Worm (Caenorhabditis elegans) whole organism, L1 larva: ENCODE measurements around the gene cyp-35A3.

Experiments used
- C04F5.9 ChIP-seq: sonication (generic microtip); optimal IDR thresholded peaks from 2 replicates; lab custom pipeline; 2016; ENCODE audit warnings: missing genetic modification characterization, missing compliant biosample characterization
- C16A3.4 ChIP-seq: fragments of 150-350 bp; optimal IDR thresholded peaks from 2 replicates; lab custom pipeline; 2014; ENCODE audit warnings: missing biosample characterization, missing genetic modification characterization
- C34B4.2 ChIP-seq: sonication (generic microtip); optimal IDR thresholded peaks from 2 replicates; lab custom pipeline; 2017; ENCODE audit warnings: mild to moderate bottlenecking, missing genetic modification characterization, missing compliant biosample characterization
- Y116A8C.19 ChIP-seq: sonication (generic microtip); optimal IDR thresholded peaks from 2 replicates; lab custom pipeline; 2016; ENCODE audit warnings: missing compliant biosample characterization, missing genetic modification characterization, borderline replicate concordance
- alr-1 ChIP-seq: fragments of 200-800 bp; sonication (Bioruptor generic); optimal IDR thresholded peaks from 2 replicates; lab custom pipeline; 2018; ENCODE audit warnings: borderline replicate concordance, mild to moderate bottlenecking, missing genetic modification characterization, missing compliant biosample characterization
- ama-1 ChIP-seq: fragments of 150-350 bp; optimal IDR thresholded peaks from 2 replicates; lab custom pipeline; 2014
- blmp-1 ChIP-seq: fragments of 150-350 bp; optimal IDR thresholded peaks from 2 replicates; lab custom pipeline; 2014; ENCODE audit warnings: missing biosample characterization, missing genetic modification characterization
- ceh-8 ChIP-seq: fragments of 200-800 bp; sonication (Bioruptor generic); optimal IDR thresholded peaks from 2 replicates; lab custom pipeline; 2018; ENCODE audit warnings: mild to moderate bottlenecking, missing genetic modification characterization, moderate library complexity, missing compliant biosample characterization
- ces-1 ChIP-seq: fragments of 150-350 bp; optimal IDR thresholded peaks from 2 replicates; lab custom pipeline; 2014; ENCODE audit warnings: missing biosample characterization, missing genetic modification reagents, missing genetic modification characterization
- dpl-1 ChIP-seq, 3 experiments: fragments of 150-350 bp in 2 of 3; sonication (generic microtip) in 1 of 3; optimal IDR thresholded peaks; 2 replicates each; lab custom pipeline; 2014 to 2017; ENCODE audit warnings: missing biosample characterization in 3 of 3, missing genetic modification characterization in 3 of 3, missing genetic modification reagents in 3 of 3
- dsc-1 ChIP-seq: sonication (generic microtip); optimal IDR thresholded peaks from 2 replicates; lab custom pipeline; 2016; ENCODE audit warnings: mild to moderate bottlenecking, missing genetic modification characterization, missing compliant biosample characterization
- egl-27 ChIP-seq, 2 experiments: fragments of 150-350 bp in 1 of 2; sonication (generic microtip); optimal IDR thresholded peaks; 3 replicates each; lab custom pipeline; 2017 to 2018; ENCODE audit warnings: missing biosample characterization in 2 of 2, missing genetic modification characterization in 2 of 2, missing genetic modification reagents in 2 of 2
- elt-2 ChIP-seq: sonication (generic microtip); optimal IDR thresholded peaks from 2 replicates; lab custom pipeline; 2016; ENCODE audit warnings: missing genetic modification characterization, mild to moderate bottlenecking, inconsistent platforms, missing compliant biosample characterization, missing genetic modification reagents
- elt-3 ChIP-seq, 6 experiments: fragments of 150-350 bp in 1 of 6; sonication (generic microtip); optimal IDR thresholded peaks; 2 replicates each; lab custom pipeline; 2017 to 2018; ENCODE audit warnings: missing biosample characterization in 6 of 6, missing genetic modification characterization in 6 of 6, inconsistent platforms in 1 of 6
- ets-5 ChIP-seq: fragments of 200-800 bp; sonication (Bioruptor generic); IDR thresholded peaks from 2 replicates; pipeline ENCODE4 v1.3.6; 2022; ENCODE audit warnings: missing genetic modification characterization, missing compliant biosample characterization
- fkh-10 ChIP-seq: sonication (generic microtip); optimal IDR thresholded peaks from 2 replicates; lab custom pipeline; 2017; ENCODE audit warnings: missing biosample characterization, missing genetic modification reagents, missing genetic modification characterization
- fos-1 ChIP-seq: fragments of 150-350 bp; optimal IDR thresholded peaks from 2 replicates; lab custom pipeline; 2014; ENCODE audit warnings: missing biosample characterization, missing genetic modification characterization
- grh-1 ChIP-seq: fragments of 200-800 bp; sonication (Bioruptor generic); IDR thresholded peaks from 2 replicates; pipeline ENCODE4 v1.3.6; 2022; ENCODE audit warnings: missing genetic modification reagents, missing genetic modification characterization, missing compliant biosample characterization
- hlh-4 ChIP-seq: sonication (generic microtip); optimal IDR thresholded peaks from 2 replicates; lab custom pipeline; 2016; ENCODE audit warnings: mild to moderate bottlenecking, missing genetic modification characterization, missing compliant biosample characterization
- hpl-2 ChIP-seq: fragments of 150-350 bp; optimal IDR thresholded peaks from 2 replicates; lab custom pipeline; 2014; ENCODE audit warnings: missing biosample characterization, missing genetic modification reagents, missing genetic modification characterization
- irx-1 ChIP-seq: sonication (generic microtip); optimal IDR thresholded peaks from 2 replicates; lab custom pipeline; 2016; ENCODE audit warnings: missing genetic modification characterization, missing compliant biosample characterization
- isw-1 ChIP-seq: fragments of 200-800 bp; sonication (Bioruptor generic); IDR thresholded peaks from 2 replicates; pipeline ENCODE4 v1.3.6; 2022; ENCODE audit warnings: missing genetic modification characterization, missing compliant biosample characterization
- lin-14 ChIP-seq: fragments of 200-800 bp; sonication (Bioruptor generic); optimal IDR thresholded peaks from 2 replicates; lab custom pipeline; 2018; ENCODE audit warnings: mild to moderate bottlenecking, missing genetic modification characterization, moderate library complexity, missing compliant biosample characterization
- lir-3 ChIP-seq: sonication (generic microtip); optimal IDR thresholded peaks from 2 replicates; lab custom pipeline; 2016; ENCODE audit warnings: mild to moderate bottlenecking, missing genetic modification characterization, moderate library complexity, missing compliant biosample characterization; ENCODE audit not compliant: poor library complexity
- mdl-1 ChIP-seq, 2 experiments: fragments of 150-350 bp; optimal IDR thresholded peaks; 2 replicates each; lab custom pipeline; 2014 to 2017; ENCODE audit warnings: missing biosample characterization in 2 of 2, missing genetic modification characterization in 2 of 2, inconsistent platforms in 1 of 2
- mef-2 ChIP-seq: fragments of 150-350 bp; optimal IDR thresholded peaks from 2 replicates; lab custom pipeline; 2014; ENCODE audit warnings: missing biosample characterization, missing genetic modification characterization
- mep-1 ChIP-seq: fragments of 150-350 bp; optimal IDR thresholded peaks from 2 replicates; lab custom pipeline; 2014; ENCODE audit warnings: missing biosample characterization, missing genetic modification characterization
- nhr-20 ChIP-seq: sonication (generic microtip); optimal IDR thresholded peaks from 2 replicates; lab custom pipeline; 2016; ENCODE audit warnings: mild to moderate bottlenecking, missing genetic modification characterization, missing compliant biosample characterization
- nhr-237 ChIP-seq: fragments of 150-350 bp; optimal IDR thresholded peaks from 2 replicates; lab custom pipeline; 2014; ENCODE audit warnings: missing biosample characterization, missing genetic modification characterization
- nhr-71 ChIP-seq: sonication (generic microtip); optimal IDR thresholded peaks from 2 replicates; lab custom pipeline; 2016; ENCODE audit warnings: mild to moderate bottlenecking, missing genetic modification characterization, moderate library complexity, missing compliant biosample characterization
- nhr-77 ChIP-seq: fragments of 150-350 bp; optimal IDR thresholded peaks from 2 replicates; lab custom pipeline; 2014; ENCODE audit warnings: missing biosample characterization, missing genetic modification characterization
- nhr-90 ChIP-seq: sonication (generic microtip); optimal IDR thresholded peaks from 2 replicates; lab custom pipeline; 2016; ENCODE audit warnings: mild to moderate bottlenecking, missing genetic modification characterization, missing compliant biosample characterization; ENCODE audit not compliant: poor library complexity
- snpc-4 ChIP-seq: fragments of 150-350 bp; optimal IDR thresholded peaks from 2 replicates; lab custom pipeline; 2014; ENCODE audit warnings: missing biosample characterization, missing genetic modification characterization
- snu-23 ChIP-seq: sonication (generic microtip); optimal IDR thresholded peaks from 2 replicates; lab custom pipeline; 2016; ENCODE audit warnings: missing genetic modification characterization, missing compliant biosample characterization
- sptf-1 ChIP-seq: fragments of 150-350 bp; optimal IDR thresholded peaks from 2 replicates; lab custom pipeline; 2014; ENCODE audit warnings: missing biosample characterization, missing genetic modification characterization
- tlp-1 ChIP-seq: fragments of 150-350 bp; optimal IDR thresholded peaks from 2 replicates; lab custom pipeline; 2014; ENCODE audit warnings: missing biosample characterization, missing genetic modification characterization
- unc-130 ChIP-seq: fragments of 150-350 bp; optimal IDR thresholded peaks from 2 replicates; lab custom pipeline; 2017; ENCODE audit warnings: missing biosample characterization, missing genetic modification characterization, inconsistent platforms
- unc-30 ChIP-seq: sonication (generic microtip); optimal IDR thresholded peaks from 2 replicates; lab custom pipeline; 2017; ENCODE audit warnings: missing biosample characterization, missing genetic modification characterization
- unc-98 ChIP-seq: fragments of 200-800 bp; sonication (Bioruptor generic); IDR thresholded peaks from 2 replicates; pipeline ENCODE4 v1.3.6; 2022; ENCODE audit warnings: missing genetic modification characterization, missing compliant biosample characterization
- xbp-1 ChIP-seq: sonication (generic microtip); optimal IDR thresholded peaks from 2 replicates; lab custom pipeline; 2016; ENCODE audit warnings: missing genetic modification characterization, missing compliant biosample characterization
- zag-1 ChIP-seq: fragments of 150-350 bp; optimal IDR thresholded peaks from 2 replicates; lab custom pipeline; 2014; ENCODE audit warnings: missing biosample characterization, missing genetic modification characterization
- ztf-11 ChIP-seq, 2 experiments: sonication (generic microtip); optimal IDR thresholded peaks; 2 replicates each; lab custom pipeline; 2016 to 2017; ENCODE audit warnings: missing genetic modification characterization in 2 of 2, missing biosample characterization in 1 of 2, missing compliant biosample characterization in 1 of 2
- ztf-4 ChIP-seq: fragments of 150-350 bp; optimal IDR thresholded peaks from 2 replicates; lab custom pipeline; 2014; ENCODE audit warnings: missing biosample characterization, missing genetic modification characterization

Gene cyp-35A3

ce11 chrV:4022309-4022708 lies at the start of gene cyp-35A3:
cyp-35A3 (plus strand) TSS chrV:4022609.
- TF ChIP-seq ceh-8 (GFP tag; lab: Kevin White, UChicago) = no peak
- TF ChIP-seq mep-1 (tag; lab: Kevin White, UChicago) = no peak
- no peak for TF ChIP-seq C34B4.2 (tag; lab: Kevin White, UChicago)
- TF ChIP-seq unc-30 = no peak
- no peak for TF ChIP-seq sptf-1 (tag; lab: Kevin White, UChicago)
- TF ChIP-seq nhr-237 = no peak
- no peak for TF ChIP-seq alr-1 (tag; lab: Kevin White, UChicago)
- no peak for TF ChIP-seq blmp-1 (tag; lab: Kevin White, UChicago)
- no peak for TF ChIP-seq mdl-1 (tag; optimal IDR thresholded peaks at IDR 0.05; lab: Kevin White, UChicago)
- TF ChIP-seq xbp-1 (tag; lab: Kevin White, UChicago) = no peak
- no peak for TF ChIP-seq mef-2
- no peak for TF ChIP-seq egl-27 (tag; optimal IDR thresholded peaks at IDR 0.05; lab: Kevin White, UChicago)
- no peak for TF ChIP-seq snu-23 (GFP tag; lab: Kevin White, UChicago)
- no peak for TF ChIP-seq isw-1
- no peak for TF ChIP-seq lin-14 (GFP tag; lab: Kevin White, UChicago)
- no peak for TF ChIP-seq unc-98 (GFP tag; lab: Robert Waterston, UW)
- no peak for TF ChIP-seq irx-1 (tag; lab: Kevin White, UChicago)
- TF ChIP-seq ces-1 (GFP tag; lab: Kevin White, UChicago) = no peak

- TF ChIP-seq ama-1 (lab: Kevin White, UChicago) = no peak
- no peak for TF ChIP-seq unc-130
- no peak for TF ChIP-seq ztf-4 (tag; lab: Kevin White, UChicago)
- no peak for TF ChIP-seq lir-3 (tag; lab: Kevin White, UChicago)
- no peak for TF ChIP-seq zag-1 (tag; lab: Kevin White, UChicago)
- TF ChIP-seq C16A3.4 (tag; lab: Kevin White, UChicago) = no peak
- TF ChIP-seq dsc-1 (tag; lab: Kevin White, UChicago) = no peak
- TF ChIP-seq elt-3 (tag; optimal IDR thresholded peaks at IDR 0.05; lab: Kevin White, UChicago) = no peak
- no peak for TF ChIP-seq snu-23 (GFP tag; lab: Kevin White, UChicago)
- TF ChIP-seq nhr-71 (tag; lab: Kevin White, UChicago) = no peak
- TF ChIP-seq Y116A8C.19 (tag; lab: Kevin White, UChicago) = no peak
- no peak for TF ChIP-seq lin-14 (GFP tag; lab: Kevin White, UChicago)
- no peak for TF ChIP-seq ets-5 (GFP tag; lab: Robert Waterston, UW)
- no peak for TF ChIP-seq snpc-4 (tag; lab: Kevin White, UChicago)
These were observed 49.6 kb upstream of the cyp-35A3 start, which contains the start of gene cyp-34A10 for ce11 chrV:3972846-3973245. cyp-34A10 (minus strand) TSS chrV:3972991.

ce11 chrV:3974361-3974760 lies 48.0 kb upstream of the cyp-35A3 start, which contains the start of gene str-82:
str-82 (plus strand) TSS chrV:3974661.
- TF ChIP-seq tlp-1 = no peak
- no peak for TF ChIP-seq nhr-90 (tag; lab: Kevin White, UChicago)
- TF ChIP-seq fkh-10 (GFP tag; lab: Kevin White, UChicago) = no peak
- no peak for TF ChIP-seq grh-1 (GFP tag; lab: Robert Waterston, UW)
- TF ChIP-seq nhr-237 = no peak
- no peak for TF ChIP-seq nhr-20
- no peak for TF ChIP-seq fos-1 (tag; lab: Kevin White, UChicago)
- no peak for TF ChIP-seq ztf-11 (tag; optimal IDR thresholded peaks at IDR 0.05; lab: Kevin White, UChicago)
- TF ChIP-seq zag-1 (tag; lab: Kevin White, UChicago) = no peak
- TF ChIP-seq irx-1 (tag; lab: Kevin White, UChicago) = no peak
- no peak for TF ChIP-seq hpl-2 (GFP tag; lab: Kevin White, UChicago)
- TF ChIP-seq C04F5.9 (tag; lab: Kevin White, UChicago) = no peak
- no peak for TF ChIP-seq hlh-4 (tag; lab: Kevin White, UChicago)
- TF ChIP-seq elt-2 (tag; lab: Kevin White, UChicago) = no peak
- no peak for TF ChIP-seq nhr-77
- no peak for TF ChIP-seq dpl-1 (GFP tag; optimal IDR thresholded peaks at IDR 0.05; lab: Kevin White, UChicago)
- TF ChIP-seq unc-98 (GFP tag; lab: Robert Waterston, UW) = no peak
- TF ChIP-seq isw-1 = no peak
- TF ChIP-seq C16A3.4 (tag; lab: Kevin White, UChicago) = no peak
